Fruit fly (Drosophila melanogaster): ENCODE results near the gene CG7573.

CG7573 gene

DNA sequence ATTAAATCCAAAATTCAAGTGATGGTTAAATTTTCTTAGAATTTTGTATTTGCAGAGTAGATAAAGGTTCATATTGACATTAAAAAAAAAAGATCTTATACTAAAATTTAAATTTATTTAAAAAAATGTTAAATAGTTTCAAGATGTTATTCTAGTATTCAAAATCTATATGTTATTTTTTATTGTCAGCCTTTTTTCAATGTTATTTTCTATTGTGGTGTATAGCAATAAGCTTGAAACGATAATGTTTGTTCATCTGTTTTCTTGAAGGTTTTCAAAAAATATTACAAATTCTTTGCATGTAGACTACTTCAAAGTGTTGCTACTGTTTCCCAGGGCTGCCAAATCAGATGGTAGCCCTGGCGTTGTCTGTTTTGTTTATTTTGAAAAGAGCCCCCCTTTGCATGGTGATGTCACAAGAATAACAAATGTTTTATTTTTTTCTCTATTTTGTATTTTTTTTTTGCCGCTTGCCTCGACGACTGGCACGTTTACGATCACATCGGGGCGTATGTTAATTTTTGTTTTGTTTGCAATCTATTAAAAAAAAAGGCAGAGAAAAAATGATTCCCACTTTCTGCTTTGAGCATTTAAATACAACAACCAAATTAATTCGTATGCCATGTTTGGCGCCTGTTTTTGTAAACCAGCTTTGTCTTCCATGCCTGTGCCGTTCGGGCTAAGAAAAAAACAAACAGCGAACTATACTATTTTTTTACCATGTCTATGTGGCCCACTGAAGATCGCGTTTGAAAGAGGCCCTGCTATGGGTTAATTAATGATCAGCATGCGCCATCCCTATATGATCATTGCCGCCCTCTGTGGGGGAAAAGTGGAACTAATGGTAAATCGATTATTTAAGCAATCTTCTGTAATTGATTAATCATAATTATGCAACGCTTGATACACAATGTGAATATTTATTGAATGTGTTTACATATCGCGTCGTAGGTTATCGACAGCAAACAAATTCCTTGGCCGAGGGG is 39.4 kb downstream of the CG7573 start (continued):
- TF ChIP-seq CG15011 (GFP tag; optimal IDR thresholded peaks at IDR 0.05) = no peak
- peak; percentile 62 for TF ChIP-seq Nf-YB (GFP tag; optimal IDR thresholded peaks at IDR 0.05)
- TF ChIP-seq fu2 (GFP tag; optimal IDR thresholded peaks at IDR 0.05) = peak; percentile 45
- TF ChIP-seq sob (GFP tag; IDR thresholded peaks at IDR 0.05) = peak; percentile 18
- no peak for TF ChIP-seq ro (GFP tag; IDR thresholded peaks at IDR 0.05)
- TF ChIP-seq CG4360 (GFP tag; IDR thresholded peaks at IDR 0.05) = peak; percentile 18
- TF ChIP-seq CG11093 (GFP tag; IDR thresholded peaks at IDR 0.05) = no peak
- no peak for TF ChIP-seq ato (GFP tag; IDR thresholded peaks at IDR 0.05; ENCODE audit: partially characterized antibody)
- no peak for TF ChIP-seq Antp (GFP tag; optimal IDR thresholded peaks at IDR 0.05)
- no peak for TF ChIP-seq Dek (tag; optimal IDR thresholded peaks at IDR 0.05)
- peak; percentile 70 for TF ChIP-seq CG4424 (GFP tag; optimal IDR thresholded peaks at IDR 0.05)
- no peak for TF ChIP-seq CG6272 (GFP tag; IDR thresholded peaks at IDR 0.05)
- no peak for TF ChIP-seq sc (optimal IDR thresholded peaks at IDR 0.05)
- TF ChIP-seq sc (GFP tag; optimal IDR thresholded peaks at IDR 0.05) = peak; percentile 5
- no peak for TF ChIP-seq kah (GFP tag; optimal IDR thresholded peaks at IDR 0.05)
- no peak for TF ChIP-seq vnd (GFP tag; IDR thresholded peaks at IDR 0.05; ENCODE audit: partially characterized antibody)
- TF ChIP-seq cato (GFP tag; optimal IDR thresholded peaks at IDR 0.05; ENCODE audit: borderline replicate concordance) = no peak
- TF ChIP-seq CG1792 (GFP tag; optimal IDR thresholded peaks at IDR 0.05) = no peak
- TF ChIP-seq CG12769 (tag; optimal IDR thresholded peaks at IDR 0.05) = peak; percentile 90
- TF ChIP-seq Usf (GFP tag; optimal IDR thresholded peaks at IDR 0.05) = no peak
- TF ChIP-seq Sox102F (GFP tag; optimal IDR thresholded peaks at IDR 0.05) = peak; percentile 64
- no peak for TF ChIP-seq pan (optimal IDR thresholded peaks at IDR 0.05)
- TF ChIP-seq pan (GFP tag; optimal IDR thresholded peaks at IDR 0.05 in 1 of 2, IDR thresholded peaks at IDR 0.05 in 1 of 2) = peak in 1 of 2 experiments; percentile 4
- TF ChIP-seq Doc3 (GFP tag; IDR thresholded peaks at IDR 0.05; ENCODE audit: partially characterized antibody) = no peak
- TF ChIP-seq sna (GFP tag; IDR thresholded peaks at IDR 0.05; ENCODE audit: partially characterized antibody) = no peak
- no peak for TF ChIP-seq ERR (GFP tag; optimal IDR thresholded peaks at IDR 0.05)
- TF ChIP-seq CG12659 (GFP tag; optimal IDR thresholded peaks at IDR 0.05) = peak; percentile 70
- TF ChIP-seq rib (GFP tag; IDR thresholded peaks at IDR 0.05) = no peak
- no peak for TF ChIP-seq CG14860 (GFP tag; IDR thresholded peaks at IDR 0.05; ENCODE audit: partially characterized antibody)
- no peak for TF ChIP-seq Lim3 (GFP tag; IDR thresholded peaks at IDR 0.05)
- peak; percentile 58 for TF ChIP-seq sd (tag; optimal IDR thresholded peaks at IDR 0.05)
- no peak for TF ChIP-seq corto (GFP tag; optimal IDR thresholded peaks at IDR 0.05)
- peak; percentile 3 to 37 for TF ChIP-seq dpn (GFP tag; optimal IDR thresholded peaks at IDR 0.05)
- no peak for TF ChIP-seq Bgb (GFP tag; IDR thresholded peaks at IDR 0.05; ENCODE audit: partially characterized antibody)
- no peak for TF ChIP-seq CG14667 (GFP tag; IDR thresholded peaks at IDR 0.05)
- TF ChIP-seq Mes4 (GFP tag; optimal IDR thresholded peaks at IDR 0.05) = peak; percentile 37
- TF ChIP-seq CG4282 (GFP tag; optimal IDR thresholded peaks at IDR 0.05) = no peak
- peak; percentile 27; the same call in 1 of the 2 replicates for TF ChIP-seq ranshi (GFP tag; IDR thresholded peaks at IDR 0.05)
- TF ChIP-seq CG8765 (GFP tag; IDR thresholded peaks at IDR 0.05) = no peak
- TF ChIP-seq TFAM (GFP tag; optimal IDR thresholded peaks at IDR 0.05) = no peak
- TF ChIP-seq usp (GFP tag; optimal IDR thresholded peaks at IDR 0.05) = no peak
- TF ChIP-seq bsh (GFP tag; optimal IDR thresholded peaks at IDR 0.05) = peak; percentile 53 to 85
- TF ChIP-seq jing (GFP tag; optimal IDR thresholded peaks at IDR 0.05) = no peak
- no peak for TF ChIP-seq ttk (GFP tag; IDR thresholded peaks at IDR 0.05)
- peak; percentile 27 for TF ChIP-seq CG6254 (GFP tag; optimal IDR thresholded peaks at IDR 0.05)
- TF ChIP-seq bigmax (GFP tag; optimal IDR thresholded peaks at IDR 0.05) = no peak
- peak; percentile 88 for TF ChIP-seq CTCF (GFP tag; optimal IDR thresholded peaks at IDR 0.05)
- TF ChIP-seq tup (GFP tag; optimal IDR thresholded peaks at IDR 0.05) = no peak
- peak; percentile 93 for TF ChIP-seq chinmo (GFP tag; IDR thresholded peaks at IDR 0.05; ENCODE audit: partially characterized antibody)

All from whole organism, embryonic.